Worm (Caenorhabditis elegans): Measurements from ENCODE around the gene C31H2.3.

C31H2.3 gene

DNA sequence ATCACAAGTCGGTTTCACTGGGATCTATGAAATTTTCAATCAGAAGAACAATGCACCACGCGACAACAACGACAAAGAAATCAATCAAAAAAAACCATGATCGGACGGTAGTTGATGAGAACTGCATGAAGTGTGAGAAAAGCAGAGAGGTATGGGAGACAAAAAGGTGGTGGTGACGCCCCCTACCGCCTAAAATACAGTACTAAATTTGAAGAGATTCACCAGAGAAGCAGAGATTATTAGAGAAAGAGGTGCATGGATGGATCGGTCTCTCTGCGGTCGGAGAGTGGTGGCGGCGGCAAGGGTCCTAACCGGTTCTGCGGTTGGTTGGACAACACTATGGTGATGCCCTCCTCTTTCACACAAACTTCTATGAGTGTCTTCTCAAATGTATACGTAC is 34.9 kb downstream of the C31H2.3 start:
- no peak for TF ChIP-seq aly-2 (tag; optimal IDR thresholded peaks at IDR 0.05)
- TF ChIP-seq nhr-47 (tag; optimal IDR thresholded peaks at IDR 0.05), result peak; percentile 48
- TF ChIP-seq nhr-76 (tag; optimal IDR thresholded peaks at IDR 0.05), result no peak
- peak; percentile 47 for TF ChIP-seq nhr-19 (GFP tag; conservative IDR thresholded peaks at IDR 0.05)
- TF ChIP-seq ceh-8 (GFP tag; optimal IDR thresholded peaks at IDR 0.05), result no peak
- no peak for TF ChIP-seq unc-98 (GFP tag; IDR thresholded peaks at IDR 0.05)
- peak; percentile 91 for TF ChIP-seq grh-1 (GFP tag; IDR thresholded peaks at IDR 0.05)
- no peak for TF ChIP-seq mef-2 (tag; optimal IDR thresholded peaks at IDR 0.05)
- TF ChIP-seq irx-1 (tag; optimal IDR thresholded peaks at IDR 0.05), result peak; percentile 26
- TF ChIP-seq efl-1 (optimal IDR thresholded peaks at IDR 0.05), result peak in 1 of 2 experiments; percentile 21
- TF ChIP-seq efl-1 (GFP tag; optimal IDR thresholded peaks at IDR 0.05 in 1 of 2), result peak in 1 of 2 experiments; percentile 24
- no peak for TF ChIP-seq ceh-82 (tag; optimal IDR thresholded peaks at IDR 0.05)
- no peak for TF ChIP-seq efl-3 (GFP tag; optimal IDR thresholded peaks at IDR 0.05)
- peak; percentile 81 for TF ChIP-seq snu-23 (GFP tag; optimal IDR thresholded peaks at IDR 0.05)
- TF ChIP-seq fos-1 (tag; optimal IDR thresholded peaks at IDR 0.05), result no peak
- TF ChIP-seq lin-14 (GFP tag; optimal IDR thresholded peaks at IDR 0.05), result peak; percentile 82
- peak; percentile 99 for TF ChIP-seq nhr-85 (tag)
- no peak for TF ChIP-seq tlp-1 (tag; optimal IDR thresholded peaks at IDR 0.05)
- TF ChIP-seq sox-4 (tag; optimal IDR thresholded peaks at IDR 0.05), result no peak
- TF ChIP-seq mep-1 (tag; optimal IDR thresholded peaks at IDR 0.05), result peak; percentile 48
- TF ChIP-seq lin-35 (GFP tag; optimal IDR thresholded peaks at IDR 0.05), result peak in 1 of 2 experiments; percentile 67
- peak; percentile 26 to 58 for TF ChIP-seq lsy-2 (tag; optimal IDR thresholded peaks at IDR 0.05)
- TF ChIP-seq pag-3 (tag; optimal IDR thresholded peaks at IDR 0.05; ENCODE audit: borderline replicate concordance, insufficient read depth), result no peak
- peak in 3 of 6 experiments; percentile 16 to 82 (median 51) for TF ChIP-seq elt-3 (tag; optimal IDR thresholded peaks at IDR 0.05)
- no peak for TF ChIP-seq ceh-63 (GFP tag; optimal IDR thresholded peaks at IDR 0.05)
- TF ChIP-seq nhr-90 (tag; optimal IDR thresholded peaks at IDR 0.05; ENCODE audit: poor library complexity), result peak; percentile 70
- peak; percentile 22 for TF ChIP-seq nhr-77 (tag; optimal IDR thresholded peaks at IDR 0.05)
- peak; percentile 88 for TF ChIP-seq blmp-1 (tag; optimal IDR thresholded peaks at IDR 0.05)
- TF ChIP-seq rnt-1 (tag; optimal IDR thresholded peaks at IDR 0.05), result peak; percentile 59
- TF ChIP-seq xbp-1 (tag; optimal IDR thresholded peaks at IDR 0.05), result peak; percentile 61
- TF ChIP-seq ztf-4 (tag; optimal IDR thresholded peaks at IDR 0.05), result no peak
- no peak for TF ChIP-seq aha-1 (tag; optimal IDR thresholded peaks at IDR 0.05)
- peak; percentile 33 for TF ChIP-seq swsn-7 (tag; optimal IDR thresholded peaks at IDR 0.05)
- no peak for TF ChIP-seq dpl-1 (GFP tag; optimal IDR thresholded peaks at IDR 0.05)
- peak; percentile 30 for TF ChIP-seq C16A3.4 (tag; optimal IDR thresholded peaks at IDR 0.05)
- no peak for TF ChIP-seq ets-5 (GFP tag; IDR thresholded peaks at IDR 0.05)
- no peak for TF ChIP-seq jun-1 (tag; optimal IDR thresholded peaks at IDR 0.05)
- TF ChIP-seq nhr-20 (tag; optimal IDR thresholded peaks at IDR 0.05), result peak; percentile 83
- no peak for TF ChIP-seq lir-3 (tag; optimal IDR thresholded peaks at IDR 0.05; ENCODE audit: poor library complexity)
- TF ChIP-seq nhr-237 (tag; optimal IDR thresholded peaks at IDR 0.05), result no peak
- no peak for TF ChIP-seq hlh-4 (tag; optimal IDR thresholded peaks at IDR 0.05)
- peak; percentile 28 for TF ChIP-seq skn-1 (tag; optimal IDR thresholded peaks at IDR 0.05)
- peak; percentile 60 for TF ChIP-seq tbx-2 (tag; optimal IDR thresholded peaks at IDR 0.05)
- TF ChIP-seq mdl-1 (tag; optimal IDR thresholded peaks at IDR 0.05), result peak in 1 of 2 experiments; percentile 68
- no peak for TF ChIP-seq ztf-11 (tag; optimal IDR thresholded peaks at IDR 0.05)
- no peak for TF ChIP-seq vab-15 (tag; optimal IDR thresholded peaks at IDR 0.05)
- TF ChIP-seq C34B4.2 (tag; optimal IDR thresholded peaks at IDR 0.05), result no peak
- TF ChIP-seq nhr-71 (tag; optimal IDR thresholded peaks at IDR 0.05), result peak; percentile 80
